Fruit fly (Drosophila melanogaster) Kc167 (cell line): ENCODE data around the gene CG31681.

Source experiments
- h ChIP-seq: fragments of >200 bp; optimal IDR thresholded peaks from 3 replicates; lab custom pipeline; 2018; ENCODE audit warnings: missing external identifiers
- psq ChIP-seq: fragments of >200 bp; optimal IDR thresholded peaks from 2 replicates; lab custom pipeline; 2017; ENCODE audit warnings: missing external identifiers

DNA sequence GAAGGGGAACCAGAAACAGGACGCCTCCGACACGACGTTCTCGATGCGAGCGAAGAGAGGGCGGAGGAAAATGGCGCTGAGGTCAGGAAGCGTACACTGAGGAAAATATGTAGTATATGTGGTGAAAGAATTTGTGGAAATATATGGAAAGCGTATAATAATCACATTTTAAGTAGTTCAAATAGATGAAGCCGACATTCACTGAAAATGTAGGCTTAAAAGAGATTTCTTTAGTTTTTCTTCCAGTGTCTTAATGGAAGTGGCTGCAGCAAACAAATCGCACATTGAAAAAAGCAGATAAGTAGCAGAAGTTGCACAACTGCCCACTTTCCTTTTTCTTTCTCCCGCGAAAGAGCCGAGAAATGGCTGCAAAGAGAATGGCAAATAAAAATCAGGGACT is 37.1 kb downstream of the CG31681 start:
- no peak for TF ChIP-seq psq
- no peak for TF ChIP-seq h
